Fruit fly (Drosophila melanogaster): ENCODE measurements around the gene CG6154.
A peak's percentile ranks its signal among the peaks of the same experiment; 100 is the strongest.

CG6154 gene

dm6 chr3R:26228026-26228635 is 34.3 kb upstream of the CG6154 start (continued):
- peak; percentile 80 for TF ChIP-seq Dad (GFP tag; optimal IDR thresholded peaks at IDR 0.05)
- TF ChIP-seq CG7556 (GFP tag; optimal IDR thresholded peaks at IDR 0.05), result peak; percentile 70
- peak; percentile 51 for TF ChIP-seq croc (GFP tag; conservative IDR thresholded peaks at IDR 0.05)
- peak; percentile 74 for TF ChIP-seq CG15696 (tag; optimal IDR thresholded peaks at IDR 0.05)
- no peak for TF ChIP-seq tna (GFP tag; IDR thresholded peaks at IDR 0.05; ENCODE audit: partially characterized antibody)
- TF ChIP-seq toy (GFP tag; IDR thresholded peaks at IDR 0.05), result peak; percentile 81
- TF ChIP-seq CG18764 (GFP tag; optimal IDR thresholded peaks at IDR 0.05), result peak; percentile 89
- peak; percentile 52 for TF ChIP-seq CG4820 (GFP tag; optimal IDR thresholded peaks at IDR 0.05)
- TF ChIP-seq nmo (GFP tag; optimal IDR thresholded peaks at IDR 0.05), result no peak
- peak; percentile 90 for TF ChIP-seq CHES-1-like (GFP tag; optimal IDR thresholded peaks at IDR 0.05)
- peak; percentile 50; the same call in 1 of the 2 replicates for TF ChIP-seq CG9215 (GFP tag; IDR thresholded peaks at IDR 0.05)
- TF ChIP-seq hb (GFP tag; IDR thresholded peaks at IDR 0.05; ENCODE audit: partially characterized antibody), result no peak
- peak; percentile 62 for TF ChIP-seq CG3995 (GFP tag; optimal IDR thresholded peaks at IDR 0.05)
- peak; percentile 44; the same call in 1 of the 2 replicates for TF ChIP-seq CG4730 (GFP tag; IDR thresholded peaks at IDR 0.05)
- peak; percentile 83 for TF ChIP-seq CG13296 (GFP tag; optimal IDR thresholded peaks at IDR 0.05)
- TF ChIP-seq Oli (tag; optimal IDR thresholded peaks at IDR 0.05), result peak; percentile 7
- no peak for TF ChIP-seq yki (optimal IDR thresholded peaks at IDR 0.05)
- TF ChIP-seq Jarid2 (GFP tag; optimal IDR thresholded peaks at IDR 0.05), result peak; percentile 66
- TF ChIP-seq tx (GFP tag; optimal IDR thresholded peaks at IDR 0.05), result peak; percentile 72
- TF ChIP-seq CrebB (tag; optimal IDR thresholded peaks at IDR 0.05), result peak; percentile 87
- peak; percentile 69 for TF ChIP-seq Dek (tag; optimal IDR thresholded peaks at IDR 0.05)
- peak; percentile 61; the same call in 1 of the 3 replicates for TF ChIP-seq CG11093 (GFP tag; IDR thresholded peaks at IDR 0.05)
- TF ChIP-seq usp (GFP tag; optimal IDR thresholded peaks at IDR 0.05), result no peak
- peak; percentile 62 for TF ChIP-seq CG8281 (tag; optimal IDR thresholded peaks at IDR 0.05)
- peak; percentile 75 for TF ChIP-seq CG4360 (GFP tag; IDR thresholded peaks at IDR 0.05)
- peak; percentile 25 to 91 for TF ChIP-seq Hr51 (GFP tag; optimal IDR thresholded peaks at IDR 0.05)
- TF ChIP-seq schlank (tag; optimal IDR thresholded peaks at IDR 0.05), result peak; percentile 94
- TF ChIP-seq emc (GFP tag; optimal IDR thresholded peaks at IDR 0.05), result peak; percentile 23
- TF ChIP-seq CG8089 (GFP tag; optimal IDR thresholded peaks at IDR 0.05), result peak; percentile 91
- no peak for TF ChIP-seq Abd-B (GFP tag; optimal IDR thresholded peaks at IDR 0.05)
- peak; percentile 49; the same call in 2 of the 3 replicates for TF ChIP-seq tgo (GFP tag; IDR thresholded peaks at IDR 0.05)
- peak; percentile 89 for TF ChIP-seq CG12236 (GFP tag; optimal IDR thresholded peaks at IDR 0.05)
- TF ChIP-seq CG17359 (tag; optimal IDR thresholded peaks at IDR 0.05), result peak; percentile 92
- peak; percentile 88 for TF ChIP-seq CG1529 (GFP tag; optimal IDR thresholded peaks at IDR 0.05)
- peak; percentile 21 for TF ChIP-seq CG8388 (GFP tag; optimal IDR thresholded peaks at IDR 0.05)
- peak; percentile 88 for TF ChIP-seq Blimp-1 (GFP tag; optimal IDR thresholded peaks at IDR 0.05)
- peak; percentile 87 for TF ChIP-seq gsb-n (tag; optimal IDR thresholded peaks at IDR 0.05)
- TF ChIP-seq ci (GFP tag; IDR thresholded peaks at IDR 0.05), result peak; percentile 90
- TF ChIP-seq CG13894 (tag; optimal IDR thresholded peaks at IDR 0.05), result peak; percentile 81
- peak; percentile 70 for TF ChIP-seq CG3163 (GFP tag; optimal IDR thresholded peaks at IDR 0.05)
- TF ChIP-seq pros (GFP tag; optimal IDR thresholded peaks at IDR 0.05), result no peak
- no peak for TF ChIP-seq Tbp (GFP tag; optimal IDR thresholded peaks at IDR 0.05)
- peak; percentile 86 for TF ChIP-seq CG15011 (GFP tag; optimal IDR thresholded peaks at IDR 0.05)
- TF ChIP-seq CG14667 (GFP tag; IDR thresholded peaks at IDR 0.05), result peak; percentile 44; the same call in 1 of the 2 replicates
- no peak for TF ChIP-seq CG6791 (GFP tag; IDR thresholded peaks at IDR 0.05; ENCODE audit: partially characterized antibody)
- TF ChIP-seq bcd (GFP tag; optimal IDR thresholded peaks at IDR 0.05), result peak; percentile 72
- TF ChIP-seq insv (GFP tag; optimal IDR thresholded peaks at IDR 0.05), result peak; percentile 30 to 69
- TF ChIP-seq ab (GFP tag; optimal IDR thresholded peaks at IDR 0.05), result no peak
- peak; percentile 95 for TF ChIP-seq fd64A (GFP tag; optimal IDR thresholded peaks at IDR 0.05)
- peak; percentile 50 for TF ChIP-seq CG12391 (tag; optimal IDR thresholded peaks at IDR 0.05)

All from whole organism, embryonic.